Fruit fly (Drosophila melanogaster) whole organism, prepupa: ENCODE data around the gene CG42711.
A peak's percentile ranks its signal among the peaks of the same experiment; 100 is the strongest.

Experiments
- CG10669 ChIP-seq: fragments of 200-800 bp; sonication (Bioruptor generic); optimal IDR thresholded peaks from 3 replicates; lab custom pipeline; 2018; ENCODE audit warnings: missing biosample characterization, mild to moderate bottlenecking, missing genetic modification characterization, moderate library complexity
- CG1621 ChIP-seq: fragments of 200-800 bp; sonication (Bioruptor generic); optimal IDR thresholded peaks from 3 replicates; lab custom pipeline; 2018; ENCODE audit warnings: missing biosample characterization, mild to moderate bottlenecking, missing genetic modification characterization
- CG31627 ChIP-seq: fragments of 200-800 bp; sonication (Bioruptor generic); optimal IDR thresholded peaks from 3 replicates; lab custom pipeline; 2016; ENCODE audit warnings: missing biosample characterization, missing genetic modification characterization
- CG34406 ChIP-seq: fragments of 200-800 bp; sonication (Bioruptor generic); optimal IDR thresholded peaks from 3 replicates; lab custom pipeline; 2016; ENCODE audit warnings: missing biosample characterization, missing genetic modification characterization
- CG4318 ChIP-seq: fragments of 200-800 bp; sonication (Bioruptor generic); optimal IDR thresholded peaks from 3 replicates; lab custom pipeline; 2017; ENCODE audit warnings: missing biosample characterization, mild to moderate bottlenecking, missing genetic modification characterization
- CG6163 ChIP-seq: fragments of 200-800 bp; sonication (Bioruptor generic); IDR thresholded peaks from 3 replicates; pipeline ENCODE4 v1.3.6; 2022; ENCODE audit warnings: missing biosample characterization, missing genetic modification characterization
- CG7368 ChIP-seq: fragments of 200-800 bp; sonication (Bioruptor generic); optimal IDR thresholded peaks from 3 replicates; lab custom pipeline; 2016; ENCODE audit warnings: missing biosample characterization, missing genetic modification characterization
- CG8319 ChIP-seq: fragments of 200-800 bp; sonication (Bioruptor generic); optimal IDR thresholded peaks from 3 replicates; lab custom pipeline; 2016; ENCODE audit warnings: missing biosample characterization, missing genetic modification characterization
- CG8632 ChIP-seq: fragments of 200-800 bp; sonication (Bioruptor generic); optimal IDR thresholded peaks from 3 replicates; lab custom pipeline; 2016; ENCODE audit warnings: missing biosample characterization, missing genetic modification characterization
- Eip78C ChIP-seq: fragments of 200-800 bp; sonication (Bioruptor generic); peaks from one replicate; lab custom pipeline; 2016; ENCODE audit warnings: missing biosample characterization, missing genetic modification characterization
- Eip93F ChIP-seq: fragments of 200-800 bp; sonication (Bioruptor generic); optimal IDR thresholded peaks from 2 replicates; lab custom pipeline; 2016; ENCODE audit warnings: missing biosample characterization, mild to moderate bottlenecking, missing genetic modification characterization
- Gug ChIP-seq: fragments of 200-800 bp; sonication (Bioruptor generic); IDR thresholded peaks from 2 replicates; pipeline ENCODE4 v1.3.6; 2022; ENCODE audit warnings: missing biosample characterization, missing genetic modification characterization
- Hr39 ChIP-seq: fragments of 200-800 bp; sonication (Bioruptor generic); optimal IDR thresholded peaks from 2 replicates; lab custom pipeline; 2016; ENCODE audit warnings: missing biosample characterization, missing genetic modification characterization
- Hr4 ChIP-seq: fragments of 200-800 bp; sonication (Bioruptor generic); optimal IDR thresholded peaks from 3 replicates; lab custom pipeline; 2016; ENCODE audit warnings: missing biosample characterization, missing genetic modification characterization
- Lpt ChIP-seq: fragments of 200-800 bp; sonication (Bioruptor generic); optimal IDR thresholded peaks from 3 replicates; lab custom pipeline; 2016; ENCODE audit warnings: missing biosample characterization, missing genetic modification characterization
- Met ChIP-seq: fragments of 200-800 bp; sonication (Bioruptor generic); optimal IDR thresholded peaks from 3 replicates; lab custom pipeline; 2016; ENCODE audit warnings: missing biosample characterization, missing genetic modification characterization
- Smox ChIP-seq: fragments of 200-800 bp; sonication (Bioruptor generic); optimal IDR thresholded peaks from 3 replicates; lab custom pipeline; 2016; ENCODE audit warnings: missing biosample characterization, missing genetic modification characterization
- Sox102F ChIP-seq: fragments of 200-800 bp; sonication (Bioruptor generic); optimal IDR thresholded peaks from 2 replicates; lab custom pipeline; 2016; ENCODE audit warnings: missing biosample characterization, mild to moderate bottlenecking, missing genetic modification characterization
- Sox14 ChIP-seq: fragments of 200-800 bp; sonication (Bioruptor generic); optimal IDR thresholded peaks from 3 replicates; lab custom pipeline; 2016; ENCODE audit warnings: missing biosample characterization, missing genetic modification characterization
- dac ChIP-seq: fragments of 200-800 bp; sonication (Bioruptor generic); optimal IDR thresholded peaks from 2 replicates; lab custom pipeline; 2017; ENCODE audit warnings: missing biosample characterization, mild to moderate bottlenecking, missing genetic modification characterization
- eg ChIP-seq: fragments of 200-800 bp; sonication (Bioruptor generic); IDR thresholded peaks from 3 replicates; pipeline ENCODE4 v1.3.6; 2022; ENCODE audit warnings: missing biosample characterization, missing genetic modification characterization
- esn ChIP-seq: fragments of 200-800 bp; sonication (Bioruptor generic); optimal IDR thresholded peaks from 2 replicates; lab custom pipeline; 2016; ENCODE audit warnings: missing biosample characterization, mild to moderate bottlenecking, missing genetic modification characterization, moderate library complexity
- fkh ChIP-seq: fragments of 200-800 bp; sonication (Bioruptor generic); optimal IDR thresholded peaks from 3 replicates; lab custom pipeline; 2017; ENCODE audit warnings: missing biosample characterization, mild to moderate bottlenecking, missing genetic modification characterization, moderate library complexity
- net ChIP-seq: fragments of 200-800 bp; sonication (Bioruptor generic); optimal IDR thresholded peaks from 3 replicates; lab custom pipeline; 2016; ENCODE audit warnings: missing biosample characterization, missing genetic modification characterization
- svp ChIP-seq: fragments of 200-800 bp; sonication (Bioruptor generic); peaks from one replicate; lab custom pipeline; 2016; ENCODE audit warnings: missing biosample characterization, missing genetic modification characterization
- vri ChIP-seq: fragments of 200-800 bp; sonication (Bioruptor generic); optimal IDR thresholded peaks from 3 replicates; lab custom pipeline; 2016; ENCODE audit warnings: missing biosample characterization, mild to moderate bottlenecking, missing genetic modification characterization

The CG42711 gene

DNA sequence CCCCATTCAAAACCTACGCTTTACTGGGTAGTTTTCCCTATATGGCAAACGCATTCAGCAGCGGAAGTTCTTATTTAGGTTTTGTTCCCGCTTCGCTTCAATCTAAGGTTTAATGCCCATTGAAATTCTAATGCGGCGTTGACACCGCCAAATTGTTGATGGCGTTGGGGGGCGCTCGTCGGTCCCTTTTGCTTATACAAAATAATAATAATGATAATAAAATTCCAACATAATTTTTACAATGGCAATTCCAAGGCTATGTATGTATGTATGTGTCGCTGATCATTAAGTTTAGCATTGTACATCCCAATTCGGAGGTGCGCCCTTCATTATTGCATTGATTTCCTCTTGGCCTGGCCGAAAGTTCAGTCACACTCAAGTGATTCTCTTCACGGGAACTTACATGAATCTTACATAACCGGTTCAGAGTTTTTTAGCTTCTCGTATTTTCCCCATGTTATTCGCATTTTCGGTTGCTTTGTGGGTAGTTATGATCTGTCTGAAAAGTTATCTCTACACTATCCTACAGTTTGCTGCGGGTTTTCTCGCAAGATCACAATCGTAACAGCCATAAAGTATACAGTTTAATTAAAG is 47.0 kb downstream of the CG42711 start:
- TF ChIP-seq dac = no peak
- peak; percentile 10 for TF ChIP-seq net (GFP tag; lab: Kevin White, UChicago)
- no peak for TF ChIP-seq CG34406 (GFP tag; lab: Kevin White, UChicago)

DNA sequence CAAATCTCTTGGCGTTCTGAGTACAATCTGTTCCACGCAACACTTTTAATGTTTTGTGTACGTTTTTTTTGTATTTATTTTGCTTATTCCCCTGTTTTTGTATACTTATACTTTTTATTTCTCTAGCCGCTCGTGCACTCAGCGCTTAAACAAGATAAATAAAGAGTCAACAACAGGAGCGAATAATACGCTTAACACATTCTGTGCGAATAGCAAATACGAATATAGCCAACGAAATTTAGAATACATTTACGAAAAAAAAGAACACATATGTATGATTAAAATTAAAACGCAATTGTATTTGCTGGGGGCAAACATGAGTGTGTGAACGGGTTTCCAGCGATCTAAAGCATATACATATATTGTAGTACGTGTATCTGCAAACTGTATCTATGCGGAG is 49.2 kb downstream of the CG42711 start:
- TF ChIP-seq Met (GFP tag; lab: Kevin White, UChicago) (peak; percentile 15), CG31627 (GFP tag; lab: Kevin White, UChicago) (no peak), CG7368 (no peak), CG1621 (tag; lab: Kevin White, UChicago) (no peak), Sox102F (no peak), CG10669 (GFP tag; lab: Kevin White, UChicago) (no peak), Hr4 (GFP tag; lab: Kevin White, UChicago) (no peak), Sox14 (GFP tag; lab: Kevin White, UChicago) (no peak), svp (GFP tag; lab: Kevin White, UChicago) (peak; percentile 49), esn (GFP tag; lab: Kevin White, UChicago) (peak; percentile 17), CG8319 (GFP tag; lab: Kevin White, UChicago) (no peak), vri (GFP tag; lab: Kevin White, UChicago) (peak; percentile 56), Hr39 (no peak), Gug (no peak), fkh (GFP tag; lab: Kevin White, UChicago) (peak; percentile 89), CG34406 (GFP tag; lab: Kevin White, UChicago) (no peak), CG4318 (GFP tag; lab: Kevin White, UChicago) (no peak), CG8632 (GFP tag; lab: Kevin White, UChicago) (no peak), Eip78C (GFP tag; lab: Kevin White, UChicago) (peak; percentile 67), CG6163 (GFP tag; lab: Robert Waterston, UW) (no peak), eg (GFP tag; lab: Robert Waterston, UW) (0 out of 3 replicates have a peak, but pooled peaks have one; percentile 10), Lpt (GFP tag; lab: Kevin White, UChicago) (no peak)
- TF ChIP-seq, all 60 proteins: peak for 7

DNA sequence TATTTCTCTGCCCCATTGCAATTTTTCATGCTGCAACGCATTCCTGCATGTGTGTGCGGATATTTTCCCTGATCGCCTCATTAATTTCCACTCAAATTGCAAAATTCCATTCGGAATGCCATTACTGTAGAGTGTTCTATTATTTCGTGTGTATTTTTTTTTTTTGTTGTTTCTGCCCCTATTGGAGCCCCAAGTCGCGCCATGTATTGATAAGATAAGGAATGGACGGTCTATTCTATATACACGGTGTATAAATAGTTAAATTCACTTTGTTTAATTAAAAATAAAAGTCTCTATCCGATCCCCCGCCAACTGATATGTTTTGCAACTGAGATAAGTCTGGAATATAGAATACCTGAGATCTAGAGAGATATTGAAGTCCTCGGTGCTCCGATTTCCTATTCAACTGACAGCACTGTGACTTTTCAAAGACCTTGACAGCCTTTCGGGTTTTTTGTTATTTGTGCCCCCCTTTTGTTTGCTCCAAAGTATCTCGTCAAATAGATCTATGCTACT is 49.7 kb downstream of the CG42711 start:
- TF ChIP-seq Eip93F (peak; percentile 20), Smox (GFP tag; lab: Kevin White, UChicago) (no peak), svp (GFP tag; lab: Kevin White, UChicago) (peak; percentile 74)
